Fruit fly (Drosophila melanogaster): ENCODE results near the gene LManIII.

LManIII gene

DNA sequence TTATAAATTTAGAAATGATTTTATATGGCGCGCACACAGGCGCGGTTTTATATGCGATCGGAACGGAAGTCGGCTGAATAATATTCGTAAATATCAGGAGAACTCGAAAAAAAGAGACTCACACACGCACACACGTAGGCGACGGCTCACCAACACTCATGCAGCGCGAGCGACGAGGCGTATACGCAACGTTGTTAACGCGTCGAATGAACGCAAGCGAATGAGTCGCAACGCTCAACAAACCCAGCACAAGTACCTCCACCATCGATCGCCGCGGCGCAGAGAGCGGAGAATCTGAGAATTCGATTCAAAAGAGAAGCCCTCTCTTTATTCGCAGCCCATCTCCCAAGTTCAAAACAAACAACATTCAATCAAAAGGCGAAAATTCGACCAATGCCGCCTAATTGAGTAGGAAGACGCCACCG is 32.9 kb downstream of the LManIII start (continued):
- peak; percentile 37 for TF ChIP-seq eyg (GFP tag; optimal IDR thresholded peaks at IDR 0.05)
- peak; percentile 51 for TF ChIP-seq odd (GFP tag; optimal IDR thresholded peaks at IDR 0.05)
- TF ChIP-seq abd-A (tag; optimal IDR thresholded peaks at IDR 0.05), result peak; percentile 87
- no peak for TF ChIP-seq CG13123 (GFP tag; optimal IDR thresholded peaks at IDR 0.05)
- TF ChIP-seq gcm2 (GFP tag; optimal IDR thresholded peaks at IDR 0.05), result no peak
- no peak for TF ChIP-seq tin (GFP tag; optimal IDR thresholded peaks at IDR 0.05)
- TF ChIP-seq MESR4 (GFP tag; optimal IDR thresholded peaks at IDR 0.05), result no peak
- TF ChIP-seq CG17829 (tag; optimal IDR thresholded peaks at IDR 0.05), result peak; percentile 25
- peak; percentile 34; the same call in 1 of the 2 replicates for TF ChIP-seq Ravus (GFP tag; IDR thresholded peaks at IDR 0.05)
- no peak for TF ChIP-seq CG12104 (GFP tag; optimal IDR thresholded peaks at IDR 0.05)
- peak; percentile 55; the same call in 2 of the 4 replicates for TF ChIP-seq Dll (GFP tag; IDR thresholded peaks at IDR 0.05; ENCODE audit: partially characterized antibody)
- TF ChIP-seq Sry-δ (GFP tag; optimal IDR thresholded peaks at IDR 0.05), result no peak
- no peak for TF ChIP-seq CG17568 (GFP tag; optimal IDR thresholded peaks at IDR 0.05)
- no peak for TF ChIP-seq hb (GFP tag; IDR thresholded peaks at IDR 0.05; ENCODE audit: partially characterized antibody)
- TF ChIP-seq B-H1 (GFP tag; IDR thresholded peaks at IDR 0.05), result no peak; the same call in 2 of the 3 replicates
- peak; percentile 22 for TF ChIP-seq Dip3 (GFP tag; optimal IDR thresholded peaks at IDR 0.05)
- TF ChIP-seq CG13287 (GFP tag; IDR thresholded peaks at IDR 0.05; ENCODE audit: partially characterized antibody), result peak; percentile 60; the same call in 1 of the 2 replicates
- no peak for TF ChIP-seq trh (GFP tag; optimal IDR thresholded peaks at IDR 0.05)
- TF ChIP-seq disco-r (GFP tag; optimal IDR thresholded peaks at IDR 0.05), result peak; percentile 45
- peak; percentile 67 for TF ChIP-seq Deaf1 (tag; optimal IDR thresholded peaks at IDR 0.05)
- peak; percentile 69; the same call in 2 of the 3 replicates for TF ChIP-seq so (GFP tag; IDR thresholded peaks at IDR 0.05)
- no peak for TF ChIP-seq Tbp (GFP tag; optimal IDR thresholded peaks at IDR 0.05)
- no peak for TF ChIP-seq salm (tag; optimal IDR thresholded peaks at IDR 0.05)
- TF ChIP-seq Hr78 (GFP tag; optimal IDR thresholded peaks at IDR 0.05), result peak in 1 of 2 experiments; percentile 10
- TF ChIP-seq Oli (tag; optimal IDR thresholded peaks at IDR 0.05), result no peak
- no peak for TF ChIP-seq gfzf (GFP tag; optimal IDR thresholded peaks at IDR 0.05)
- TF ChIP-seq CG32772 (GFP tag; IDR thresholded peaks at IDR 0.05), result no peak
- TF ChIP-seq CG15696 (tag; optimal IDR thresholded peaks at IDR 0.05), result no peak
- peak; percentile 5 for TF ChIP-seq shn (GFP tag; optimal IDR thresholded peaks at IDR 0.05)
- TF ChIP-seq BEAF-32 (GFP tag; optimal IDR thresholded peaks at IDR 0.05), result no peak
- TF ChIP-seq sqz (GFP tag; optimal IDR thresholded peaks at IDR 0.05), result peak; percentile 55
- no peak for TF ChIP-seq eve (GFP tag; optimal IDR thresholded peaks at IDR 0.05)
- 0 out of 2 replicates have a peak, but pooled peaks have one; percentile 17 for TF ChIP-seq Drgx (GFP tag; IDR thresholded peaks at IDR 0.05)
- 0 out of 2 replicates have a peak, but pooled peaks have one; percentile 39 for TF ChIP-seq sens-2 (GFP tag; IDR thresholded peaks at IDR 0.05)
- TF ChIP-seq CG10431 (GFP tag; optimal IDR thresholded peaks at IDR 0.05), result no peak
- TF ChIP-seq al (GFP tag; IDR thresholded peaks at IDR 0.05), result no peak
- peak; percentile 4 for TF ChIP-seq pzg (GFP tag; optimal IDR thresholded peaks at IDR 0.05)
- peak; percentile 4 for TF ChIP-seq pros (GFP tag; optimal IDR thresholded peaks at IDR 0.05)
- TF ChIP-seq CG34224 (GFP tag; IDR thresholded peaks at IDR 0.05; ENCODE audit: partially characterized antibody), result peak; percentile 60
- no peak for TF ChIP-seq YL-1 (GFP tag; optimal IDR thresholded peaks at IDR 0.05)
- no peak for TF ChIP-seq vnd (GFP tag; IDR thresholded peaks at IDR 0.05; ENCODE audit: partially characterized antibody)
- TF ChIP-seq CG10321 (GFP tag; IDR thresholded peaks at IDR 0.05), result no peak
- TF ChIP-seq CG3847 (GFP tag; IDR thresholded peaks at IDR 0.05), result peak; percentile 37
- TF ChIP-seq CG2199 (GFP tag; IDR thresholded peaks at IDR 0.05), result peak; percentile 91; the same call in 1 of the 3 replicates
- no peak for TF ChIP-seq Hsf (GFP tag; optimal IDR thresholded peaks at IDR 0.05)
- TF ChIP-seq sob (GFP tag; IDR thresholded peaks at IDR 0.05), result peak; percentile 68; the same call in 1 of the 2 replicates
- no peak for TF ChIP-seq CG12155 (GFP tag; optimal IDR thresholded peaks at IDR 0.05)
- no peak for TF ChIP-seq HmgD (GFP tag; optimal IDR thresholded peaks at IDR 0.05)
- TF ChIP-seq CG6654 (GFP tag; optimal IDR thresholded peaks at IDR 0.05), result no peak
- no peak for TF ChIP-seq CG9727 (GFP tag; optimal IDR thresholded peaks at IDR 0.05)

Measured in whole organism, embryonic.